Fruit fly (Drosophila melanogaster): ENCODE results near the gene CG8010.

Gene CG8010

dm6 chrX:19307810-19308456 lies 39.2 kb upstream of the CG8010 start, which contains the start of gene CG8051 (continued):
- TF ChIP-seq CG14710 (tag; optimal IDR thresholded peaks at IDR 0.05), result no peak
- TF ChIP-seq CG34376 (GFP tag; optimal IDR thresholded peaks at IDR 0.05), result peak; percentile 91
- TF ChIP-seq chm (GFP tag; IDR thresholded peaks at IDR 0.05), result 0 out of 2 replicates have a peak, but pooled peaks have one; percentile 27
- TF ChIP-seq Ets97D (GFP tag; optimal IDR thresholded peaks at IDR 0.05), result no peak
- TF ChIP-seq CG18619 (GFP tag; optimal IDR thresholded peaks at IDR 0.05), result peak; percentile 20
- peak; percentile 16 for TF ChIP-seq Mes4 (GFP tag; optimal IDR thresholded peaks at IDR 0.05)
- no peak for TF ChIP-seq CG12391 (tag; optimal IDR thresholded peaks at IDR 0.05)
- peak; percentile 38 for TF ChIP-seq Deaf1 (tag; optimal IDR thresholded peaks at IDR 0.05)
- TF ChIP-seq Adf1 (GFP tag; IDR thresholded peaks at IDR 0.05), result peak; percentile 32; the same call in 1 of the 2 replicates
- TF ChIP-seq CG6813 (GFP tag; optimal IDR thresholded peaks at IDR 0.05), result peak; percentile 33
- peak; percentile 14 for TF ChIP-seq CG1792 (GFP tag; optimal IDR thresholded peaks at IDR 0.05)
- peak; percentile 40; the same call in 1 of the 2 replicates for TF ChIP-seq sob (GFP tag; IDR thresholded peaks at IDR 0.05)
- TF ChIP-seq CG15601 (tag; optimal IDR thresholded peaks at IDR 0.05), result peak; percentile 31
- peak; percentile 6 for TF ChIP-seq jumu (GFP tag; optimal IDR thresholded peaks at IDR 0.05)
- peak; percentile 66 for TF ChIP-seq row (GFP tag; IDR thresholded peaks at IDR 0.05)
- no peak for TF ChIP-seq H15 (GFP tag; IDR thresholded peaks at IDR 0.05)
- TF ChIP-seq grn (GFP tag; optimal IDR thresholded peaks at IDR 0.05), result peak; percentile 53
- TF ChIP-seq cg (GFP tag; optimal IDR thresholded peaks at IDR 0.05), result peak; percentile 77
- no peak for TF ChIP-seq CG2129 (GFP tag; IDR thresholded peaks at IDR 0.05; ENCODE audit: partially characterized antibody)
- peak; percentile 24 for TF ChIP-seq ERR (GFP tag; optimal IDR thresholded peaks at IDR 0.05)
- TF ChIP-seq aop (GFP tag; IDR thresholded peaks at IDR 0.05), result no peak
- TF ChIP-seq sens (GFP tag), result peak; percentile 86
- peak; percentile 16 for TF ChIP-seq nerfin-1 (tag; optimal IDR thresholded peaks at IDR 0.05)
- TF ChIP-seq CG7987 (GFP tag; optimal IDR thresholded peaks at IDR 0.05), result peak; percentile 54
- TF ChIP-seq twi (tag; optimal IDR thresholded peaks at IDR 0.05), result peak; percentile 23
- TF ChIP-seq CG5245 (GFP tag; optimal IDR thresholded peaks at IDR 0.05), result no peak
- TF ChIP-seq dm (GFP tag; optimal IDR thresholded peaks at IDR 0.05), result peak; percentile 19
- peak; percentile 31 for TF ChIP-seq pum (GFP tag; optimal IDR thresholded peaks at IDR 0.05)
- no peak for TF ChIP-seq Bdp1 (GFP tag; optimal IDR thresholded peaks at IDR 0.05)
- TF ChIP-seq CG15514 (GFP tag; optimal IDR thresholded peaks at IDR 0.05), result peak; percentile 90
- TF ChIP-seq Hmr (GFP tag; optimal IDR thresholded peaks at IDR 0.05), result peak; percentile 8
- TF ChIP-seq NC2α (GFP tag; optimal IDR thresholded peaks at IDR 0.05), result peak; percentile 52
- TF ChIP-seq CG13424 (tag; optimal IDR thresholded peaks at IDR 0.05), result peak; percentile 4
- no peak for TF ChIP-seq sens-2 (GFP tag; IDR thresholded peaks at IDR 0.05)
- peak in 1 of 2 experiments; percentile 16 for TF ChIP-seq eve (GFP tag; optimal IDR thresholded peaks at IDR 0.05)
- peak; percentile 91 for TF ChIP-seq CG17359 (tag; optimal IDR thresholded peaks at IDR 0.05)
- peak in 1 of 2 experiments; percentile 21 for TF ChIP-seq Hr78 (GFP tag; optimal IDR thresholded peaks at IDR 0.05)
- peak; percentile 27 for TF ChIP-seq Vsx1 (GFP tag; optimal IDR thresholded peaks at IDR 0.05)
- no peak for TF ChIP-seq unpg (GFP tag; optimal IDR thresholded peaks at IDR 0.05)
- TF ChIP-seq CG7357 (GFP tag; IDR thresholded peaks at IDR 0.05), result peak; percentile 88
- TF ChIP-seq CG16815 (GFP tag; optimal IDR thresholded peaks at IDR 0.05), result no peak
- peak; percentile 20; the same call in 1 of the 2 replicates for TF ChIP-seq Drgx (GFP tag; IDR thresholded peaks at IDR 0.05)
- TF ChIP-seq slou (GFP tag; optimal IDR thresholded peaks at IDR 0.05), result no peak
- TF ChIP-seq tap (tag; optimal IDR thresholded peaks at IDR 0.05), result no peak
- TF ChIP-seq CG34422 (GFP tag; IDR thresholded peaks at IDR 0.05), result no peak
- peak; percentile 63 for TF ChIP-seq CG10543 (GFP tag; optimal IDR thresholded peaks at IDR 0.05)
- peak; percentile 31 for TF ChIP-seq CG3995 (GFP tag; optimal IDR thresholded peaks at IDR 0.05)
- no peak for TF ChIP-seq fu2 (GFP tag; optimal IDR thresholded peaks at IDR 0.05)
- TF ChIP-seq cwo (GFP tag; optimal IDR thresholded peaks at IDR 0.05), result peak; percentile 36
